Fruit fly (Drosophila melanogaster): ENCODE measurements around the gene Pex14.

DNA sequence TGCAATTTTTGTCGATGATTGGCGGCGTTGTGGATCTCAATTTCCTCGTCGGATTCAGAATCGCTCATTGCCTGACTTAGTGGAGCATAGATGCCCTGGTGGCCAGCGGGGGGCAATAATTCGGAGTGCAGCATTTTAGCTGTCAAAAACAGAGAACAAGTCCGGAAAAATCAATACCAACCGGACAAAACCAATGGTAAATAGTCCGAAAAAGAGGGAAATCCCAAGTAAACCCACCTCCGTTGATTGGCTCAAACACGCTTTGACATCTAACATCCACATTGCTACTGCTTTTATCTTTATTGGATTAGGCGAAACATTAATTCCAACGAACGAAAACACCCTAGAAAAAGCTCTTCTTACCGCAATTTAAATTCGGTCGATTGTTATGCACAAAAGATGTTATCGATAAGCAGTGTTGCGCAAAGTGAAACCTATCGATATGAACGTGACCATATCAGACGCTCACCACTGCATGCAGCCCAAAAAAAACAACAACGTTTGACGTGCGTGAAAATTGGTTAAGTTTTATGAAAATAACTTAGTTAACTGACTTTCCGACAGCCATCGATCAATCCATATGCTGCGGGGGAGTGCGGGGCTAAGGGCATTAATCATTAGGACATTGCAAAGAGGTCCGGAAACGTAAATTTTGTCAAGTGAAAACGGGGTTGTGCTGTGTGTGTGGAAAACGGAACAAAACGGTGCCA lies 37.2 kb downstream of the Pex14 start, which contains the start of the genes CG3618 and Pka-R1:
- TF ChIP-seq CG16779 (tag; optimal IDR thresholded peaks at IDR 0.05) (no peak), dsx (GFP tag; optimal IDR thresholded peaks at IDR 0.05; ENCODE audit: poor library complexity, severe bottlenecking) (no peak), CG11762 (GFP tag; optimal IDR thresholded peaks at IDR 0.05; ENCODE audit: insufficient read depth) (no peak), CG8119 (GFP tag; IDR thresholded peaks at IDR 0.05) (no peak), esn (GFP tag; optimal IDR thresholded peaks at IDR 0.05) (peak; percentile 21), CG1621 (tag; optimal IDR thresholded peaks at IDR 0.05) (no peak), Ets21C (GFP tag; optimal IDR thresholded peaks at IDR 0.05) (no peak), Hr38 (GFP tag; optimal IDR thresholded peaks at IDR 0.05) (no peak), dac (GFP tag; optimal IDR thresholded peaks at IDR 0.05) (no peak), Ets96B (tag; optimal IDR thresholded peaks at IDR 0.05) (no peak), Hr39 (GFP tag; optimal IDR thresholded peaks at IDR 0.05) (no peak), Eip78C (GFP tag) (no peak), CG11902 (GFP tag; optimal IDR thresholded peaks at IDR 0.05) (no peak), pdm3 (GFP tag; optimal IDR thresholded peaks at IDR 0.05) (no peak)

All from whole organism, prepupa.